Worm (Caenorhabditis elegans): ENCODE measurements around the gene psd-1.

The psd-1 gene

ce11 chrIII:7308600-7309109 is 33.5 kb upstream of the psd-1 start, which contains the start of gene acbp-4:
Gene acbp-4, minus strand, starts transcription at chrIII:7309109.
- TF ChIP-seq pax-1 (tag; optimal IDR thresholded peaks at IDR 0.05) (no peak), pros-1 (tag; optimal IDR thresholded peaks at IDR 0.05) (no peak), hlh-13 (GFP tag; optimal IDR thresholded peaks at IDR 0.05) (no peak), fkh-6 (tag; optimal IDR thresholded peaks at IDR 0.05) (no peak), sdc-2 (tag; optimal IDR thresholded peaks at IDR 0.05) (no peak), elt-4 (tag; optimal IDR thresholded peaks at IDR 0.05) (no peak), ama-1 (optimal IDR thresholded peaks at IDR 0.05) (no peak), ets-4 (tag; optimal IDR thresholded peaks at IDR 0.05) (no peak), hlh-15 (tag; optimal IDR thresholded peaks at IDR 0.05) (no peak), Y22D7AL.16 (tag; optimal IDR thresholded peaks at IDR 0.05) (no peak), ceh-2 (tag; optimal IDR thresholded peaks at IDR 0.05) (no peak), npax-4 (tag; optimal IDR thresholded peaks at IDR 0.05) (no peak), sox-2 (GFP tag; IDR thresholded peaks at IDR 0.05) (no peak), nhr-11 (tag; optimal IDR thresholded peaks at IDR 0.05) (no peak), gmeb-2 (tag; optimal IDR thresholded peaks at IDR 0.05) (no peak), ceh-24 (tag; optimal IDR thresholded peaks at IDR 0.05) (no peak), zip-5 (tag; optimal IDR thresholded peaks at IDR 0.05) (no peak), ceh-34 (tag; optimal IDR thresholded peaks at IDR 0.05) (no peak), ref-2 (tag; optimal IDR thresholded peaks at IDR 0.05) (no peak)

DNA sequence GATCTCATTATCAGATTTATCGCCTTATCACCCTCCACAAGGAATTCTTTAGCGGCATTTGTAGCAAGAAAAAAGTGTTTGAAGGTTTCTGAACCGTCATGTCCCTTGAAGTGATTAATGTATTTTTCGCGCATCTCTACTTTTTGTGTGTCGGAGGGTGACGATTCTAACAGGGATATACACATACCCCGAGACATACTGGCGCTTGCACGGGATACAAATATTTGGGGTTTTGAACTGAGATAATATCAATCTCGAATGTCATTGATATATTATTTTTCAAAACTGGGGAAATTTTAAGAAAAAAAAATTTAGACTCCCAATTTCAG is 30.4 kb upstream of the psd-1 start:
- no peak for TF ChIP-seq nfya-1 (tag; optimal IDR thresholded peaks at IDR 0.05)
- no peak for TF ChIP-seq ztf-16 (tag; optimal IDR thresholded peaks at IDR 0.05)
- TF ChIP-seq unc-42 (tag; optimal IDR thresholded peaks at IDR 0.05): no peak
- no peak for TF ChIP-seq ceh-18 (tag; optimal IDR thresholded peaks at IDR 0.05)
- TF ChIP-seq fkh-10 (GFP tag; optimal IDR thresholded peaks at IDR 0.05): no peak
- no peak for TF ChIP-seq pqm-1 (tag; optimal IDR thresholded peaks at IDR 0.05)
- no peak for TF ChIP-seq hlh-15 (tag; optimal IDR thresholded peaks at IDR 0.05)
- no peak for TF ChIP-seq ets-4 (tag; optimal IDR thresholded peaks at IDR 0.05)
- TF ChIP-seq ceh-22 (tag; optimal IDR thresholded peaks at IDR 0.05): no peak
- no peak for TF ChIP-seq ceh-6 (GFP tag; optimal IDR thresholded peaks at IDR 0.05)
- no peak for TF ChIP-seq nhr-232 (tag; optimal IDR thresholded peaks at IDR 0.05)

DNA sequence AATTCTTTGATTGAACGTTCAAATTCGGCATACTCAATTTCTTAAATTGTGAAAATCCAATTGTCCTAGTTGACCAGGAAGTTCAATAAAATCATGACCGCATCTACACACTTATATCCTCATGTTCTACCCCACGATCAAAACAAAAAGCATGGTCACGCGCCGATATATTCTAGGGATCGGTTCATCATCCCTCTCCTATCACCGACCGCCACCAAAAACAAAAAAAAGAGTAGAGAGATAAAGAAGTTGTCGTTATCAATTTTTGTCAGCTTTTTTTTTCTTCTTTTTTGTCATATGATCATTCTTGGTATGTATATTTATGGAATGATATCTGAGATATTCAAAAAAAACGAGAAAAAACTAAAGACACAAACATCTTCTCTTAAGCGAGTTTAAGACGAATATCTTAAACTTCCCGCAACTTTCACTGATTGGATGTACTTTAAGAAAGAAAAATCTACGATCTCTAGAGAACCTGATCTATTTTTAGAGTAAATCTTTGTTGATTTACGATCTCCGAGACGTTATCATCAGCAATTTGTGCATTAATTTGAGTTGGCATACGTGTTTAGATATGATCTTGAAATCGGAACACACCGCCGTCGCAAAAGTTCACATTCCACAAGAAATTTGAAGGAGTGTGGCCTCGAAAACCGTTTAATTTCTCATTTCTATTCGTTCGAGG is 29.9 kb upstream of the psd-1 start:
- TF ChIP-seq sox-2 (GFP tag; IDR thresholded peaks at IDR 0.05) (no peak), lin-11 (tag; optimal IDR thresholded peaks at IDR 0.05) (no peak), ceh-18 (tag; optimal IDR thresholded peaks at IDR 0.05) (no peak), ztf-16 (tag; optimal IDR thresholded peaks at IDR 0.05) (no peak), ceh-9 (tag; optimal IDR thresholded peaks at IDR 0.05) (no peak), K09A11.1 (tag; optimal IDR thresholded peaks at IDR 0.05; ENCODE audit: insufficient read depth) (no peak), unc-55 (GFP tag; optimal IDR thresholded peaks at IDR 0.05) (no peak), C08G9.2 (tag; optimal IDR thresholded peaks at IDR 0.05) (no peak), nhr-11 (tag; optimal IDR thresholded peaks at IDR 0.05) (no peak), ceh-31 (tag; optimal IDR thresholded peaks at IDR 0.05) (no peak), unc-86 (tag; optimal IDR thresholded peaks at IDR 0.05) (no peak)

DNA sequence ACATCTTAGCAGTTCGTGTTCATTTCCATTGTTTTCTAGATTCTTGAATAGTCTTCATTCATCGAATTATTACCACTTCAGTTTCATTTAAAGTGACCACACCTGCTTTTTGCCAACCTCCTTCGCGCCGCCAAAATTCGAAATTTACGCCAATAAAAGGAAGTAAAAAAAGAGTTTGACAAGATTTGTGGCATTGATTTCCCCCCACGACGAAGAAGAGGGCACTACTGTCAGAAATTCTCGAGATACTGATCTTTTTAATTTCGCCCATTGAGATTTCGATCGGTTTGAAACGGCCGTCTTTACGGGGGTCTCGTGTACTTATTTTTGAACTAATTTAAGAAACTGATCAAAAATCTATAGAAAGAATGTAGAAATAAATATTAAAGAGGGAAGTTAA is 26.5 kb upstream of the psd-1 start:
- no peak for TF ChIP-seq fkh-6 (tag; optimal IDR thresholded peaks at IDR 0.05)
- no peak for TF ChIP-seq syd-9 (tag; optimal IDR thresholded peaks at IDR 0.05)
- no peak for TF ChIP-seq nhr-11 (tag; optimal IDR thresholded peaks at IDR 0.05)
- TF ChIP-seq ceh-14 (tag; optimal IDR thresholded peaks at IDR 0.05): no peak
- no peak for TF ChIP-seq Y22D7AL.16 (tag; optimal IDR thresholded peaks at IDR 0.05)
- no peak for TF ChIP-seq K09A11.1 (tag; optimal IDR thresholded peaks at IDR 0.05; ENCODE audit: insufficient read depth)
